Fruit fly (Drosophila melanogaster): ENCODE data around the gene bsk.
A peak's percentile ranks its signal among the peaks of the same experiment; 100 is the strongest.

Gene bsk

dm6 chr2L:10226724-10227407 lies 23.4 kb downstream of the bsk start, which contains the start of gene CG5708:
Gene CG5708, minus strand, starts transcription at chr2L:10226808.
- TF ChIP-seq pad (GFP tag; optimal IDR thresholded peaks at IDR 0.05) = peak; percentile 14
- TF ChIP-seq CG14711 (tag; optimal IDR thresholded peaks at IDR 0.05) = peak; percentile 14
- TF ChIP-seq bab1 (GFP tag; optimal IDR thresholded peaks at IDR 0.05) = peak; percentile 48
- TF ChIP-seq CG1620 (GFP tag; optimal IDR thresholded peaks at IDR 0.05) = peak; percentile 26
- no peak for TF ChIP-seq CG33017 (tag; optimal IDR thresholded peaks at IDR 0.05)
- peak; percentile 19 for TF ChIP-seq tj (GFP tag; optimal IDR thresholded peaks at IDR 0.05)
- peak; percentile 33 for TF ChIP-seq Crg-1 (GFP tag; optimal IDR thresholded peaks at IDR 0.05)
- peak; percentile 29 for TF ChIP-seq CG7101 (tag; optimal IDR thresholded peaks at IDR 0.05)
- TF ChIP-seq CG5204 (GFP tag; optimal IDR thresholded peaks at IDR 0.05) = no peak
- TF ChIP-seq Mnt (GFP tag; optimal IDR thresholded peaks at IDR 0.05) = peak; percentile 40
- TF ChIP-seq Clk (GFP tag; optimal IDR thresholded peaks at IDR 0.05) = no peak
- peak; percentile 2 for TF ChIP-seq CG12768 (GFP tag; optimal IDR thresholded peaks at IDR 0.05)
- TF ChIP-seq CG11617 (GFP tag; optimal IDR thresholded peaks at IDR 0.05) = peak; percentile 17
- no peak for TF ChIP-seq toe (GFP tag; optimal IDR thresholded peaks at IDR 0.05)

- no peak for TF ChIP-seq bab1 (GFP tag; optimal IDR thresholded peaks at IDR 0.05)
- peak; percentile 80 for TF ChIP-seq kay (GFP tag; ENCODE audit: borderline replicate concordance)
- TF ChIP-seq Hr96 (GFP tag; optimal IDR thresholded peaks at IDR 0.05) = no peak
Observed at dm6 chr2L:10226213-10226723, 24.0 kb downstream of the bsk start.

dm6 chr2L:10222550-10223231 lies 27.6 kb downstream of the bsk start, which contains the start of gene Bcs1:
Gene Bcs1, plus strand, starts transcription at chr2L:10222657.
- TF ChIP-seq CG12768 (GFP tag; optimal IDR thresholded peaks at IDR 0.05) (no peak), cic (GFP tag; optimal IDR thresholded peaks at IDR 0.05) (no peak), kay (GFP tag; ENCODE audit: borderline replicate concordance) (peak; percentile 92)

dm6 chr2L:10221387-10221705 lies 29.0 kb downstream of the bsk start:
- TF ChIP-seq pad (GFP tag; optimal IDR thresholded peaks at IDR 0.05) (no peak), toe (GFP tag; optimal IDR thresholded peaks at IDR 0.05) (no peak), Hr96 (GFP tag; optimal IDR thresholded peaks at IDR 0.05) (no peak), cnc (optimal IDR thresholded peaks at IDR 0.05) (peak; percentile 88 to 92), Mnt (GFP tag; optimal IDR thresholded peaks at IDR 0.05) (no peak), Clk (GFP tag; optimal IDR thresholded peaks at IDR 0.05) (no peak), cic (GFP tag; optimal IDR thresholded peaks at IDR 0.05) (no peak)

dm6 chr2L:10220501-10221386 lies 29.6 kb downstream of the bsk start, which contains the start of the genes Npc1a and Prosalpha6:
Gene Npc1a, minus strand, starts transcription at chr2L:10221216.
Gene Prosalpha6, plus strand, starts transcription at chr2L:10221351.
- TF ChIP-seq CG33017 (tag; optimal IDR thresholded peaks at IDR 0.05) (no peak), Hr96 (GFP tag; optimal IDR thresholded peaks at IDR 0.05) (no peak), Mnt (GFP tag; optimal IDR thresholded peaks at IDR 0.05) (no peak), kay (GFP tag; ENCODE audit: borderline replicate concordance) (peak; percentile 72), tj (GFP tag; optimal IDR thresholded peaks at IDR 0.05) (peak; percentile 4), toe (GFP tag; optimal IDR thresholded peaks at IDR 0.05) (no peak), CG7101 (tag; optimal IDR thresholded peaks at IDR 0.05) (no peak), Clk (GFP tag; optimal IDR thresholded peaks at IDR 0.05) (no peak), CG1620 (GFP tag; optimal IDR thresholded peaks at IDR 0.05) (no peak), CG12768 (GFP tag; optimal IDR thresholded peaks at IDR 0.05) (peak; percentile 52), CG11617 (GFP tag; optimal IDR thresholded peaks at IDR 0.05) (no peak), cic (GFP tag; optimal IDR thresholded peaks at IDR 0.05) (peak; percentile 37), Crg-1 (GFP tag; optimal IDR thresholded peaks at IDR 0.05) (no peak), cnc (optimal IDR thresholded peaks at IDR 0.05) (no peak), bab1 (GFP tag; optimal IDR thresholded peaks at IDR 0.05) (peak; percentile 44), pad (GFP tag; optimal IDR thresholded peaks at IDR 0.05) (peak; percentile 39), CG7045 (GFP tag; optimal IDR thresholded peaks at IDR 0.05) (peak; percentile 3)

dm6 chr2L:10220010-10220409 lies 30.3 kb downstream of the bsk start:
- TF ChIP-seq tj (GFP tag; optimal IDR thresholded peaks at IDR 0.05) (peak; percentile 77), CG33017 (tag; optimal IDR thresholded peaks at IDR 0.05) (no peak)

Measured in whole organism, adult.